Worm (Caenorhabditis elegans) whole organism, young adult: ENCODE results near the gene H38K22.9.

Experiments used
- C06A6.2 ChIP-seq: fragments of 200-800 bp; sonication (Bioruptor generic); conservative IDR thresholded peaks from 2 replicates; pipeline ENCODE4 v1.3.6; 2022; ENCODE audit warnings: missing genetic modification characterization, missing compliant biosample characterization
- F23B12.7 ChIP-seq: sonication (generic microtip); optimal IDR thresholded peaks from 2 replicates; lab custom pipeline; 2017; ENCODE audit warnings: missing genetic modification characterization, mild to moderate bottlenecking, missing compliant biosample characterization, antibody characterized with exemption, moderate library complexity; ENCODE audit not compliant: insufficient read depth
- F37B4.10 ChIP-seq: fragments of 200-800 bp; sonication (Bioruptor generic); IDR thresholded peaks from 2 replicates; pipeline ENCODE4 v1.3.6; 2022; ENCODE audit warnings: missing genetic modification characterization, missing compliant biosample characterization
- F52B5.7 ChIP-seq: sonication (generic microtip); optimal IDR thresholded peaks from 2 replicates; lab custom pipeline; 2016; ENCODE audit warnings: mild to moderate bottlenecking, missing genetic modification characterization, missing compliant biosample characterization
- K11D2.4 ChIP-seq: fragments of 200-800 bp; sonication (Bioruptor generic); IDR thresholded peaks from 2 replicates; pipeline ENCODE4 v1.3.6; 2022; ENCODE audit warnings: missing genetic modification reagents, missing genetic modification characterization, missing compliant biosample characterization
- K12H6.12 ChIP-seq: fragments of 200-800 bp; sonication (Bioruptor generic); optimal IDR thresholded peaks from 2 replicates; lab custom pipeline; 2018; ENCODE audit warnings: mild to moderate bottlenecking, missing genetic modification characterization, missing compliant biosample characterization
- T26A5.8 ChIP-seq: sonication (generic microtip); optimal IDR thresholded peaks from 2 replicates; lab custom pipeline; 2016; ENCODE audit warnings: missing genetic modification characterization, missing compliant biosample characterization
- Y56A3A.18 ChIP-seq: fragments of 200-800 bp; sonication (Bioruptor generic); IDR thresholded peaks from 2 replicates; pipeline ENCODE4 v1.3.6; 2022; ENCODE audit warnings: missing genetic modification reagents, missing genetic modification characterization, missing compliant biosample characterization
- Y79H2A.3 ChIP-seq: fragments of 200-800 bp; sonication (Bioruptor generic); conservative IDR thresholded peaks from 2 replicates; pipeline ENCODE4 v1.3.6; 2022; ENCODE audit warnings: missing genetic modification reagents, missing genetic modification characterization, missing compliant biosample characterization
- Y95B8A.8 ChIP-seq: fragments of 200-800 bp; sonication (Bioruptor generic); IDR thresholded peaks from 2 replicates; pipeline ENCODE4 v1.3.6; 2022; ENCODE audit warnings: missing genetic modification reagents, missing genetic modification characterization, missing compliant biosample characterization
- athp-1 ChIP-seq: sonication (generic microtip); optimal IDR thresholded peaks from 2 replicates; lab custom pipeline; 2017; ENCODE audit warnings: mild to moderate bottlenecking, missing genetic modification characterization, missing compliant biosample characterization
- attf-5 ChIP-seq: fragments of 200-800 bp; sonication (Bioruptor generic); optimal IDR thresholded peaks from 2 replicates; lab custom pipeline; 2018; ENCODE audit warnings: mild to moderate bottlenecking, missing genetic modification characterization, missing compliant biosample characterization
- bed-2 ChIP-seq: fragments of 200-800 bp; sonication (Bioruptor generic); IDR thresholded peaks from 2 replicates; pipeline ENCODE4 v1.3.6; 2022; ENCODE audit warnings: missing genetic modification reagents, missing genetic modification characterization, missing compliant biosample characterization
- ccch-3 ChIP-seq: fragments of 200-800 bp; sonication (Bioruptor generic); optimal IDR thresholded peaks from 2 replicates; lab custom pipeline; 2018; ENCODE audit warnings: mild to moderate bottlenecking, missing genetic modification characterization, missing compliant biosample characterization
- cebp-2 ChIP-seq: fragments of 200-800 bp; sonication (Bioruptor generic); IDR thresholded peaks from 2 replicates; pipeline ENCODE4 v1.3.6; 2022; ENCODE audit warnings: missing genetic modification characterization, missing compliant biosample characterization
- ceh-40 ChIP-seq: fragments of 200-800 bp; sonication (Bioruptor generic); IDR thresholded peaks from 2 replicates; pipeline ENCODE4 v1.3.6; 2022; ENCODE audit warnings: missing genetic modification characterization, missing compliant biosample characterization
- ceh-91 ChIP-seq: fragments of 200-800 bp; sonication (Bioruptor generic); IDR thresholded peaks from 2 replicates; pipeline ENCODE4 v1.3.6; 2022; ENCODE audit warnings: missing genetic modification reagents, missing genetic modification characterization, missing compliant biosample characterization
- chd-7 ChIP-seq: sonication (generic microtip); optimal IDR thresholded peaks from 2 replicates; lab custom pipeline; 2016; ENCODE audit warnings: mild to moderate bottlenecking, missing genetic modification characterization, moderate library complexity, missing compliant biosample characterization
- die-1 ChIP-seq: sonication (generic microtip); optimal IDR thresholded peaks from 2 replicates; lab custom pipeline; 2016; ENCODE audit warnings: missing genotype, mild to moderate bottlenecking, missing genetic modification characterization, missing compliant biosample characterization
- dox-1 ChIP-seq: fragments of 200-800 bp; sonication (Bioruptor generic); IDR thresholded peaks from 2 replicates; pipeline ENCODE4 v1.3.6; 2022; ENCODE audit warnings: missing genetic modification reagents, missing genetic modification characterization, missing compliant biosample characterization
- egrh-3 ChIP-seq: fragments of 200-800 bp; sonication (Bioruptor generic); IDR thresholded peaks from 2 replicates; pipeline ENCODE4 v1.3.6; 2022; ENCODE audit warnings: missing genetic modification reagents, missing genetic modification characterization, missing compliant biosample characterization
- fkh-3 ChIP-seq: sonication (generic microtip); optimal IDR thresholded peaks from 2 replicates; lab custom pipeline; 2016; ENCODE audit warnings: mild to moderate bottlenecking, missing genetic modification characterization, missing compliant biosample characterization
- him-1 ChIP-seq: sonication (generic microtip); optimal IDR thresholded peaks from 2 replicates; lab custom pipeline; 2016; ENCODE audit warnings: missing genotype, missing genetic modification reagents, missing genetic modification characterization, missing compliant biosample characterization
- hlh-12 ChIP-seq: sonication (generic microtip); optimal IDR thresholded peaks from 2 replicates; lab custom pipeline; 2016; ENCODE audit warnings: missing genetic modification characterization, missing compliant biosample characterization
- lin-35 ChIP-seq, 3 experiments: fragments of 150-350 bp in 2 of 3; sonication (generic microtip) in 1 of 3; optimal IDR thresholded peaks; 2 replicates each; lab custom pipeline; 2014 to 2018; ENCODE audit warnings: missing biosample characterization in 3 of 3, missing genetic modification characterization in 3 of 3, missing genetic modification reagents in 3 of 3
- lir-1 ChIP-seq: fragments of 200-800 bp; sonication (Bioruptor generic); conservative IDR thresholded peaks from 2 replicates; pipeline ENCODE4 v1.3.6; 2022; ENCODE audit warnings: missing genetic modification reagents, missing genetic modification characterization, missing compliant biosample characterization
- lsl-1 ChIP-seq: fragments of 200-800 bp; sonication (Bioruptor generic); optimal IDR thresholded peaks from 2 replicates; lab custom pipeline; 2018; ENCODE audit warnings: mild to moderate bottlenecking, missing genetic modification characterization, moderate library complexity, missing compliant biosample characterization
- madf-3 ChIP-seq: fragments of 200-800 bp; sonication (Bioruptor generic); IDR thresholded peaks from 2 replicates; pipeline ENCODE4 v1.3.6; 2022; ENCODE audit warnings: missing genetic modification reagents, missing genetic modification characterization, missing compliant biosample characterization
- mcd-1 ChIP-seq: fragments of 200-800 bp; sonication (Bioruptor generic); IDR thresholded peaks from 2 replicates; pipeline ENCODE4 v1.3.6; 2022; ENCODE audit warnings: missing genetic modification reagents, missing genetic modification characterization, missing compliant biosample characterization
- nfya-2 ChIP-seq: fragments of 200-800 bp; sonication (Bioruptor generic); IDR thresholded peaks from 2 replicates; pipeline ENCODE4 v1.3.6; 2022; ENCODE audit warnings: missing genetic modification reagents, missing genetic modification characterization, missing compliant biosample characterization
- nfyb-1 ChIP-seq: fragments of 200-800 bp; sonication (Bioruptor generic); IDR thresholded peaks from 2 replicates; pipeline ENCODE4 v1.3.6; 2022; ENCODE audit warnings: missing genetic modification reagents, missing genetic modification characterization, missing compliant biosample characterization
- nhr-120 ChIP-seq: fragments of 200-800 bp; sonication (Bioruptor generic); IDR thresholded peaks from 2 replicates; pipeline ENCODE4 v1.3.6; 2022; ENCODE audit warnings: missing genetic modification characterization, missing compliant biosample characterization
- nhr-80 ChIP-seq: sonication (generic microtip); optimal IDR thresholded peaks from 2 replicates; lab custom pipeline; 2016; ENCODE audit warnings: missing genetic modification characterization, missing compliant biosample characterization
- nhr-90 ChIP-seq: sonication (generic microtip); optimal IDR thresholded peaks from 2 replicates; lab custom pipeline; 2016; ENCODE audit warnings: missing genotype, mild to moderate bottlenecking, missing genetic modification characterization, missing compliant biosample characterization
- pha-4 ChIP-seq: fragments of 150-350 bp; sonication (generic microtip); optimal IDR thresholded peaks from 2 replicates; lab custom pipeline; 2014; ENCODE audit warnings: missing biosample characterization, missing genetic modification reagents, missing genetic modification characterization
- rpc-1 ChIP-seq, 2 experiments: fragments of 150-350 bp in 1 of 2; sonication (generic microtip) in 1 of 2; optimal IDR thresholded peaks; 2 replicates each; lab custom pipeline; 2014 to 2018; ENCODE audit warnings: missing biosample characterization in 1 of 2, missing genetic modification characterization in 1 of 2, missing genetic modification reagents in 1 of 2, missing genotype in 1 of 2
- snpc-3.4 ChIP-seq: sonication (generic microtip); optimal IDR thresholded peaks from 2 replicates; lab custom pipeline; 2017; ENCODE audit warnings: missing genetic modification characterization, mild to moderate bottlenecking, missing compliant biosample characterization, antibody characterized with exemption, moderate library complexity, missing genotype, missing genetic modification reagents
- somi-1 ChIP-seq: fragments of 200-800 bp; sonication (Bioruptor generic); optimal IDR thresholded peaks from 2 replicates; lab custom pipeline; 2018; ENCODE audit warnings: mild to moderate bottlenecking, missing genetic modification characterization, missing compliant biosample characterization
- tbp1 ChIP-seq: fragments of 200-800 bp; sonication (Bioruptor generic); optimal IDR thresholded peaks from 2 replicates; lab custom pipeline; 2018; ENCODE audit warnings: mild to moderate bottlenecking, missing genetic modification characterization, missing compliant biosample characterization
- xnd-1 ChIP-seq: sonication (generic microtip); optimal IDR thresholded peaks from 2 replicates; lab custom pipeline; 2016; ENCODE audit warnings: missing genotype, missing genetic modification reagents, missing genetic modification characterization, missing compliant biosample characterization
- zfh-2 ChIP-seq: fragments of 200-800 bp; sonication (Bioruptor generic); conservative IDR thresholded peaks from 2 replicates; pipeline ENCODE4 v1.3.6; 2022; ENCODE audit warnings: missing genetic modification reagents, missing genetic modification characterization, missing compliant biosample characterization
- zim-3 ChIP-seq: sonication (generic microtip); optimal IDR thresholded peaks from 2 replicates; lab custom pipeline; 2017; ENCODE audit warnings: mild to moderate bottlenecking, missing genetic modification characterization, moderate library complexity, missing compliant biosample characterization
- ztf-18 ChIP-seq: sonication (generic microtip); optimal IDR thresholded peaks from 2 replicates; lab custom pipeline; 2016; ENCODE audit warnings: missing genotype, mild to moderate bottlenecking, missing genetic modification characterization, missing compliant biosample characterization
- ztf-6 ChIP-seq: fragments of 200-800 bp; sonication (Bioruptor generic); IDR thresholded peaks from 2 replicates; pipeline ENCODE4 v1.3.6; 2022; ENCODE audit warnings: missing genetic modification reagents, missing genetic modification characterization, missing compliant biosample characterization

The H38K22.9 gene

ce11 chrIII:4369381-4369809 is 45.4 kb downstream of the H38K22.9 start (continued):
- peak; percentile 80 for TF ChIP-seq mcd-1 (GFP tag; lab: Robert Waterston, UW)
- TF ChIP-seq Y95B8A.8 (GFP tag; lab: Robert Waterston, UW): 0 out of 2 replicates have a peak, but pooled peaks have one; percentile 53
- peak; percentile 35 for TF ChIP-seq chd-7 (tag; lab: Kevin White, UChicago)
- 0 out of 2 replicates have a peak, but pooled peaks have one; percentile 39 for TF ChIP-seq ceh-91 (GFP tag; lab: Robert Waterston, UW)
- peak; percentile 94 for TF ChIP-seq dox-1 (GFP tag; lab: Robert Waterston, UW)
- peak; percentile 55 for TF ChIP-seq fkh-3 (tag; lab: Kevin White, UChicago)
- peak; percentile 50; the same call in 1 of the 2 replicates for TF ChIP-seq C06A6.2
- TF ChIP-seq tbp1 (GFP tag; lab: Kevin White, UChicago): peak; percentile 79
- peak; percentile 30 for TF ChIP-seq lsl-1
- peak; percentile 69 for TF ChIP-seq rpc-1 (optimal IDR thresholded peaks at IDR 0.05; lab: Kevin White, UChicago)
- TF ChIP-seq rpc-1 (tag; optimal IDR thresholded peaks at IDR 0.05; lab: Kevin White, UChicago): peak; percentile 66
- peak; percentile 40 for TF ChIP-seq nhr-90 (tag; lab: Kevin White, UChicago)
- TF ChIP-seq Y56A3A.18: peak; percentile 62; the same call in 1 of the 2 replicates
- TF ChIP-seq him-1 (tag; lab: Kevin White, UChicago): peak; percentile 6
- peak; percentile 51; the same call in 1 of the 2 replicates for TF ChIP-seq ceh-40 (GFP tag; lab: Robert Waterston, UW)
- TF ChIP-seq somi-1 (GFP tag; lab: Kevin White, UChicago): peak; percentile 45
- peak; percentile 65 for TF ChIP-seq ztf-18 (tag; lab: Kevin White, UChicago)
- peak; percentile 47 for TF ChIP-seq F23B12.7 (tag; lab: Kevin White, UChicago)
- TF ChIP-seq cebp-2 (GFP tag; lab: Robert Waterston, UW): 0 out of 2 replicates have a peak, but pooled peaks have one; percentile 7
- peak; percentile 78 for TF ChIP-seq egrh-3 (GFP tag; lab: Robert Waterston, UW)
- TF ChIP-seq nfyb-1 (GFP tag; lab: Robert Waterston, UW): peak; percentile 84
- TF ChIP-seq K12H6.12 (tag; lab: Kevin White, UChicago): peak; percentile 80

ce11 chrIII:4370585-4370984 is 46.6 kb downstream of the H38K22.9 start, which contains the start of gene ckb-3:
Gene ckb-3 (plus strand): TSS chrIII:4370885.
- TF ChIP-seq lir-1 (GFP tag; lab: Robert Waterston, UW) (no peak), nhr-120 (no peak), ccch-3 (no peak), zfh-2 (GFP tag; lab: Robert Waterston, UW) (no peak), F37B4.10 (GFP tag; lab: Robert Waterston, UW) (no peak), rpc-1 (optimal IDR thresholded peaks at IDR 0.05; lab: Kevin White, UChicago) (no peak), rpc-1 (tag; optimal IDR thresholded peaks at IDR 0.05; lab: Kevin White, UChicago) (no peak), snpc-3.4 (tag; lab: Kevin White, UChicago) (no peak), lin-35 (GFP tag; optimal IDR thresholded peaks at IDR 0.05; lab: Kevin White, UChicago) (no peak), hlh-12 (no peak), nhr-80 (no peak), pha-4 (tag; lab: Kevin White, UChicago) (no peak), madf-3 (no peak), die-1 (tag; lab: Kevin White, UChicago) (no peak), athp-1 (tag; lab: Kevin White, UChicago) (no peak), K11D2.4 (GFP tag; lab: Robert Waterston, UW) (no peak), T26A5.8 (tag; lab: Kevin White, UChicago) (no peak)

ce11 chrIII:4372894-4373293 is 48.9 kb downstream of the H38K22.9 start:
- TF ChIP-seq Y79H2A.3 (no peak), F52B5.7 (tag; lab: Kevin White, UChicago) (no peak), xnd-1 (tag; lab: Kevin White, UChicago) (no peak), bed-2 (GFP tag; lab: Robert Waterston, UW) (no peak), zim-3 (no peak), ztf-6 (GFP tag; lab: Robert Waterston, UW) (no peak), ztf-18 (tag; lab: Kevin White, UChicago) (no peak), attf-5 (no peak), F37B4.10 (GFP tag; lab: Robert Waterston, UW) (no peak), ccch-3 (no peak), nfya-2 (no peak), athp-1 (tag; lab: Kevin White, UChicago) (no peak)
- TF ChIP-seq, all 124 proteins: peak for 0
